Worm (Caenorhabditis elegans) whole organism, early embryonic: ENCODE data around the gene F55G1.7.

Source experiments
- B0310.2 ChIP-seq: sonication (generic microtip); optimal IDR thresholded peaks from 2 replicates; lab custom pipeline; 2016; ENCODE audit warnings: mild to moderate bottlenecking, missing genetic modification characterization, missing compliant biosample characterization
- F13C5.2 ChIP-seq: sonication (generic microtip); optimal IDR thresholded peaks from 2 replicates; lab custom pipeline; 2017; ENCODE audit warnings: mild to moderate bottlenecking, missing genetic modification characterization, inconsistent platforms, missing compliant biosample characterization
- aly-1 ChIP-seq: sonication (generic microtip); optimal IDR thresholded peaks from 2 replicates; lab custom pipeline; 2016; ENCODE audit warnings: missing genetic modification characterization, missing compliant biosample characterization
- ama-1 ChIP-seq: fragments of 150-350 bp; optimal IDR thresholded peaks from 2 replicates; lab custom pipeline; 2014
- ceh-36 ChIP-seq: sonication (generic microtip); optimal IDR thresholded peaks from 2 replicates; lab custom pipeline; 2016; ENCODE audit warnings: missing genetic modification characterization, inconsistent platforms, missing compliant biosample characterization
- ets-7 ChIP-seq: sonication (generic microtip); optimal IDR thresholded peaks from 2 replicates; lab custom pipeline; 2016; ENCODE audit warnings: missing genotype, missing genetic modification characterization, missing compliant biosample characterization
- flt-1 ChIP-seq: fragments of 200-800 bp; sonication (Bioruptor generic); IDR thresholded peaks from 2 replicates; pipeline ENCODE4 v1.3.6; 2022; ENCODE audit warnings: missing genetic modification characterization, missing compliant biosample characterization
- hmbx-1 ChIP-seq: sonication (generic microtip); optimal IDR thresholded peaks from 2 replicates; lab custom pipeline; 2016; ENCODE audit warnings: mild to moderate bottlenecking, missing genetic modification characterization, missing compliant biosample characterization
- hmg-4 ChIP-seq: fragments of 200-800 bp; sonication (Bioruptor generic); optimal IDR thresholded peaks from 2 replicates; lab custom pipeline; 2018; ENCODE audit warnings: mild to moderate bottlenecking, missing genetic modification characterization, missing compliant biosample characterization
- hnd-1 ChIP-seq: sonication (generic microtip); optimal IDR thresholded peaks from 2 replicates; lab custom pipeline; 2016; ENCODE audit warnings: missing genetic modification characterization, missing compliant biosample characterization
- pes-1 ChIP-seq: fragments of 200-800 bp; sonication (Bioruptor generic); IDR thresholded peaks from 2 replicates; pipeline ENCODE4 v1.3.6; 2022; ENCODE audit warnings: missing genetic modification reagents, missing genetic modification characterization, missing compliant biosample characterization
- scrt-1 ChIP-seq: fragments of 200-800 bp; sonication (Bioruptor generic); IDR thresholded peaks from 2 replicates; pipeline ENCODE4 v1.3.6; 2022; ENCODE audit warnings: missing genetic modification characterization, missing compliant biosample characterization
- sea-1 ChIP-seq: fragments of 200-800 bp; sonication (Bioruptor generic); conservative IDR thresholded peaks from 2 replicates; pipeline ENCODE4 v1.3.6; 2022; ENCODE audit warnings: missing genetic modification characterization, missing compliant biosample characterization
- tbx-11 ChIP-seq: fragments of 200-800 bp; sonication (Bioruptor generic); IDR thresholded peaks from 2 replicates; pipeline ENCODE4 v1.3.6; 2022; ENCODE audit warnings: missing genetic modification characterization, missing compliant biosample characterization
- tbx-37 ChIP-seq: fragments of 200-800 bp; sonication (Bioruptor generic); conservative IDR thresholded peaks from 2 replicates; pipeline ENCODE4 v1.3.6; 2022; ENCODE audit warnings: missing genetic modification reagents, missing genetic modification characterization, missing compliant biosample characterization
- tra-4 ChIP-seq: sonication (generic microtip); optimal IDR thresholded peaks from 2 replicates; lab custom pipeline; 2017; ENCODE audit warnings: missing genetic modification characterization, missing compliant biosample characterization

F55G1.7 gene

DNA sequence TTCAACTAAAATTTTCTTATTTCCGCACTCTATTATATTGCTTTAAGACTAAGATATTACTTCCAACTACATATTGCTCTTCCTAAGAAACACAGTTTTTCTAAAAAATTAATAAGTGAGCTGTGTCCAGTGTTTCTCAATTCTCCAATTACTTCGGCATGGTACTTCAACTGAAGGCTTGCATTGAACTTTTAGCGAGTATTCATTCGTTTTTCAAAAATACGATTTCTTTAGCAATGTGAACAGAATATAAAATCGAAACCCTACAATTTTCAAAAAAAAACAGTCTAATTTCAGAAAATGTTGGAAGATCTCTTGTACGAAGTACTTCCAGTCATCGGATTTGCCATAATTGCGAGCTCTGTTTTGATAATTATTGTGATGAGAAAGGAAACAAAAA lies 48.7 kb downstream of the F55G1.7 start, which contains the start of gene srtx-1:
TSS of gene srtx-1 (plus strand) at position 301 of the 400 bp plus-strand sequence.
- TF ChIP-seq tbx-11 (GFP tag; lab: Robert Waterston, UW) (no peak), hnd-1 (no peak), B0310.2 (tag; lab: Kevin White, UChicago) (no peak), pes-1 (GFP tag; lab: Robert Waterston, UW) (no peak), flt-1 (GFP tag; lab: Robert Waterston, UW) (no peak), hmg-4 (GFP tag; lab: Kevin White, UChicago) (no peak), ets-7 (tag; lab: Kevin White, UChicago) (no peak), ama-1 (lab: Kevin White, UChicago) (no peak), tbx-37 (GFP tag; lab: Robert Waterston, UW) (no peak), hmbx-1 (tag; lab: Kevin White, UChicago) (no peak), sea-1 (GFP tag; lab: Robert Waterston, UW) (no peak), scrt-1 (no peak), F13C5.2 (no peak), ceh-36 (tag; lab: Kevin White, UChicago) (no peak), tra-4 (tag; lab: Kevin White, UChicago) (no peak)

DNA sequence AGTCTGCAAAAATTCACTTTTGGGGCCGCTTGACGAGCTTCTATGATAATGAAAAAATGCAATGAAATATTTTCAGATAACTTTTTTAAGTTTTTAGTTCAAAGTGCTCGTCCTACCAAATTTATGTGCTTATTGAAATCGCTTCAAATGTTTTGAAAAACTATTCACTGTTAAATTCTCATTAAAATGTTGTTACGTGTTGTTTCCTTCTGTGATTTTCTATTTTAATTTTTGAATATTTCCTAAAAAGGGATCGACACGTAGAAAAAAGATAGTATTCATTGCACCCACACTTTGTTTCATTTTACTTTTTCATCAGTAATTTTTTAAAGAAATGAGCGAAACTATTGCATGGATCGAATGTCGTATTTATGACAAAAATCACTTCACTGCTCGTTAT lies 50.8 kb downstream of the F55G1.7 start, which contains the start of gene B0496.6:
TSS of gene B0496.6 (plus strand) at position 301 of the 400 bp plus-strand sequence.
- TF ChIP-seq tbx-11 (GFP tag; lab: Robert Waterston, UW) (no peak), hmg-4 (GFP tag; lab: Kevin White, UChicago) (no peak), hmbx-1 (tag; lab: Kevin White, UChicago) (no peak), aly-1 (tag; lab: Kevin White, UChicago) (no peak)
